Fruit fly (Drosophila melanogaster) whole organism, pupa: ENCODE results near the gene CG15343.

Experiments used
- CG10348 ChIP-seq: fragments of 200-800 bp; sonication (Bioruptor generic); IDR thresholded peaks from 2 replicates; pipeline ENCODE4 v1.3.6; 2022; ENCODE audit warnings: missing biosample characterization, missing genetic modification characterization
- CG12605 ChIP-seq: fragments of 200-800 bp; sonication (Bioruptor generic); IDR thresholded peaks from 2 replicates; pipeline ENCODE4 v1.3.6; 2022; ENCODE audit warnings: missing biosample characterization, missing genetic modification characterization
- CG13204 ChIP-seq: fragments of 200-800 bp; sonication (Bioruptor generic); optimal IDR thresholded peaks from 2 replicates; lab custom pipeline; 2018; ENCODE audit warnings: missing biosample characterization, mild to moderate bottlenecking, missing genetic modification characterization, moderate library complexity
- CG14655 ChIP-seq: fragments of 200-800 bp; sonication (Bioruptor generic); optimal IDR thresholded peaks from 3 replicates; lab custom pipeline; 2017; ENCODE audit warnings: mild to moderate bottlenecking, missing biosample characterization, missing genetic modification reagents, missing genetic modification characterization
- CG15710 ChIP-seq: fragments of 200-800 bp; sonication (Bioruptor generic); optimal IDR thresholded peaks from 2 replicates; lab custom pipeline; 2018; ENCODE audit warnings: missing biosample characterization, mild to moderate bottlenecking, missing genetic modification characterization, moderate library complexity
- CG17806 ChIP-seq: fragments of 200-800 bp; sonication (Bioruptor generic); optimal IDR thresholded peaks from 2 replicates; lab custom pipeline; 2018; ENCODE audit warnings: missing biosample characterization, mild to moderate bottlenecking, missing genetic modification characterization, moderate library complexity
- CG32121 ChIP-seq: fragments of 200-800 bp; sonication (Bioruptor generic); IDR thresholded peaks from 2 replicates; pipeline ENCODE4 v1.3.6; 2022; ENCODE audit warnings: missing biosample characterization, missing genetic modification characterization
- CG34367 ChIP-seq: fragments of 200-800 bp; sonication (Bioruptor generic); optimal IDR thresholded peaks from 2 replicates; lab custom pipeline; 2018; ENCODE audit warnings: missing biosample characterization, mild to moderate bottlenecking, missing genetic modification characterization
- CG4496 ChIP-seq: fragments of 200-800 bp; sonication (Bioruptor generic); IDR thresholded peaks from 3 replicates; pipeline ENCODE4 v1.3.6; 2022; ENCODE audit warnings: missing biosample characterization, missing genetic modification characterization
- CG8159 ChIP-seq: fragments of 200-800 bp; sonication (Bioruptor generic); optimal IDR thresholded peaks from 3 replicates; lab custom pipeline; 2018; ENCODE audit warnings: missing biosample characterization, mild to moderate bottlenecking, missing genetic modification characterization, moderate library complexity
- CG8301 ChIP-seq: fragments of 200-800 bp; sonication (Bioruptor generic); optimal IDR thresholded peaks from 2 replicates; lab custom pipeline; 2018; ENCODE audit warnings: missing biosample characterization, mild to moderate bottlenecking, missing genetic modification characterization
- CG9948 ChIP-seq: fragments of 200-800 bp; sonication (Bioruptor generic); optimal IDR thresholded peaks from 2 replicates; lab custom pipeline; 2018; ENCODE audit warnings: missing biosample characterization, mild to moderate bottlenecking, missing genetic modification characterization, moderate library complexity
- D1 ChIP-seq: fragments of 200-800 bp; sonication (Bioruptor generic); optimal IDR thresholded peaks from 2 replicates; lab custom pipeline; 2018; ENCODE audit warnings: missing biosample characterization, mild to moderate bottlenecking, missing genetic modification characterization, moderate library complexity
- EcR ChIP-seq: fragments of 200-800 bp; sonication (Bioruptor generic); optimal IDR thresholded peaks from 3 replicates; lab custom pipeline; 2019; ENCODE audit warnings: missing biosample characterization, missing genetic modification characterization, mild to moderate bottlenecking, moderate library complexity, missing genetic modification reagents
- Ets98B ChIP-seq: fragments of 200-800 bp; sonication (Bioruptor generic); IDR thresholded peaks from 2 replicates; pipeline ENCODE4 v1.3.6; 2022; ENCODE audit warnings: missing biosample characterization, missing genetic modification characterization
- Pif1A ChIP-seq: fragments of 200-800 bp; sonication (Bioruptor generic); optimal IDR thresholded peaks from 3 replicates; lab custom pipeline; 2016; ENCODE audit warnings: missing biosample characterization, missing genetic modification characterization
- Pif1B ChIP-seq: fragments of 200-800 bp; sonication (Bioruptor generic); optimal IDR thresholded peaks from 3 replicates; lab custom pipeline; 2016; ENCODE audit warnings: missing biosample characterization, missing genetic modification characterization
- Snoo ChIP-seq: fragments of 200-800 bp; sonication (Bioruptor generic); optimal IDR thresholded peaks from 3 replicates; lab custom pipeline; 2017; ENCODE audit warnings: missing biosample characterization, mild to moderate bottlenecking, missing genetic modification characterization, inconsistent platforms
- fd96Ca ChIP-seq: fragments of 200-800 bp; sonication (Bioruptor generic); IDR thresholded peaks from 3 replicates; pipeline ENCODE4 v1.3.6; 2022; ENCODE audit warnings: missing biosample characterization, missing genetic modification characterization
- gl ChIP-seq: fragments of 200-800 bp; sonication (Bioruptor generic); optimal IDR thresholded peaks from 2 replicates; lab custom pipeline; 2018; ENCODE audit warnings: missing biosample characterization, mild to moderate bottlenecking, missing genetic modification characterization
- rn ChIP-seq: fragments of 200-800 bp; sonication (Bioruptor generic); IDR thresholded peaks from 2 replicates; pipeline ENCODE4 v1.3.6; 2022; ENCODE audit warnings: missing biosample characterization, missing genetic modification characterization

The CG15343 gene

DNA sequence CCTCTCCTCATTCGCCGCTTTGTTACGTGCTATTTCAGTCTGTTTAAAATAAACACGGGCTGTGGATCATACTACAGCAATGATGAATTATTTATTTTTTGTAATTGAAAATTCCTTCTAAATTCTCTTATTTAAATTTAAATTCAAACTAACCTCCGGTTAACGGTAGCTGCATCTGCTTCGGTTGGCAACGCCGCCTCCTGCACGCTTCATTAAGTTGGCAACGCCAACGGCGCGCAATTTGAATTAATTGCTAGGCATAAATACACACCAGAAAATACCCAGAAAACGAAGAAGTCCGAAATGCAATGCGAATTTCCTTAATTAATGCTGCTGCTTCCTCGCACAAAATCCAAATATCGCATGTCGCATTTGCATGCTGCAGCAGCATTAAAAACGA, 8.3 kb downstream of the CG15343 start:
- TF ChIP-seq CG9948: no peak
- no peak for TF ChIP-seq CG17806
- TF ChIP-seq CG12605 (GFP tag; lab: Robert Waterston, UW): no peak
- no peak for TF ChIP-seq rn (GFP tag; lab: Robert Waterston, UW)
- TF ChIP-seq CG34367 (tag; lab: Kevin White, UChicago): no peak
- TF ChIP-seq CG14655 (GFP tag; lab: Kevin White, UChicago): no peak
- TF ChIP-seq D1 (tag; lab: Kevin White, UChicago): no peak
- TF ChIP-seq CG4496 (GFP tag; lab: Robert Waterston, UW): no peak
- TF ChIP-seq Pif1B (GFP tag; lab: Kevin White, UChicago): no peak
- no peak for TF ChIP-seq Ets98B
- no peak for TF ChIP-seq EcR (GFP tag; lab: Kevin White, UChicago)
- TF ChIP-seq CG10348: no peak
- TF ChIP-seq Pif1A (GFP tag; lab: Kevin White, UChicago): no peak
- TF ChIP-seq Snoo (tag; lab: Kevin White, UChicago): no peak
- no peak for TF ChIP-seq CG8301 (tag; lab: Kevin White, UChicago)
- no peak for TF ChIP-seq CG32121 (GFP tag; lab: Robert Waterston, UW)
- TF ChIP-seq CG15710: no peak
- no peak for TF ChIP-seq CG13204 (GFP tag; lab: Kevin White, UChicago)
- TF ChIP-seq fd96Ca (GFP tag; lab: Robert Waterston, UW): no peak

dm6 chrX:8263236-8263635, 10.4 kb downstream of the CG15343 start:
- TF ChIP-seq CG14655 (GFP tag; lab: Kevin White, UChicago) (no peak), EcR (GFP tag; lab: Kevin White, UChicago) (no peak), fd96Ca (GFP tag; lab: Robert Waterston, UW) (no peak)

- peak; percentile 46 for TF ChIP-seq CG8301 (tag; lab: Kevin White, UChicago)
- TF ChIP-seq gl (tag; lab: Kevin White, UChicago): no peak
- TF ChIP-seq CG13204 (GFP tag; lab: Kevin White, UChicago): no peak
- TF ChIP-seq rn (GFP tag; lab: Robert Waterston, UW): no peak
- no peak for TF ChIP-seq EcR (GFP tag; lab: Kevin White, UChicago)
- TF ChIP-seq Pif1A (GFP tag; lab: Kevin White, UChicago): peak; percentile 28
- TF ChIP-seq CG4496 (GFP tag; lab: Robert Waterston, UW): peak; percentile 67; the same call in 2 of the 3 replicates
- TF ChIP-seq CG34367 (tag; lab: Kevin White, UChicago): peak; percentile 5
- TF ChIP-seq CG9948: peak; percentile 39
- peak; percentile 44; the same call in 1 of the 2 replicates for TF ChIP-seq CG32121 (GFP tag; lab: Robert Waterston, UW)
- no peak for TF ChIP-seq Snoo (tag; lab: Kevin White, UChicago)
- peak; percentile 39 for TF ChIP-seq CG15710
- peak; percentile 38 for TF ChIP-seq CG8159 (tag; lab: Kevin White, UChicago)
- no peak for TF ChIP-seq CG10348
- peak; percentile 44 for TF ChIP-seq Ets98B
- TF ChIP-seq fd96Ca (GFP tag; lab: Robert Waterston, UW): peak; percentile 55; the same call in 1 of the 3 replicates
- 0 out of 2 replicates have a peak, but pooled peaks have one; percentile 23 for TF ChIP-seq CG12605 (GFP tag; lab: Robert Waterston, UW)
- TF ChIP-seq CG17806: peak; percentile 40
- no peak for TF ChIP-seq D1 (tag; lab: Kevin White, UChicago)
- TF ChIP-seq CG14655 (GFP tag; lab: Kevin White, UChicago): peak; percentile 56
- no peak for TF ChIP-seq Pif1B (GFP tag; lab: Kevin White, UChicago)
Observed at dm6 chrX:8259881-8260280, 13.7 kb downstream of the CG15343 start.

- TF ChIP-seq CG15710 (no peak), CG4496 (GFP tag; lab: Robert Waterston, UW) (no peak), Pif1B (GFP tag; lab: Kevin White, UChicago) (no peak), Ets98B (no peak), rn (GFP tag; lab: Robert Waterston, UW) (no peak), Snoo (tag; lab: Kevin White, UChicago) (no peak), gl (tag; lab: Kevin White, UChicago) (no peak), CG32121 (GFP tag; lab: Robert Waterston, UW) (no peak; the same call in 1 of the 2 replicates), CG9948 (no peak), CG12605 (GFP tag; lab: Robert Waterston, UW) (no peak), fd96Ca (GFP tag; lab: Robert Waterston, UW) (no peak), CG14655 (GFP tag; lab: Kevin White, UChicago) (no peak), Pif1A (GFP tag; lab: Kevin White, UChicago) (no peak), CG8301 (tag; lab: Kevin White, UChicago) (no peak)
- TF ChIP-seq, all 21 proteins: peak for 0
Observed at dm6 chrX:8258281-8258802, 15.3 kb downstream of the CG15343 start.

- peak; percentile 71 for TF ChIP-seq CG32121 (GFP tag; lab: Robert Waterston, UW)
- TF ChIP-seq CG13204 (GFP tag; lab: Kevin White, UChicago): no peak
- no peak for TF ChIP-seq CG9948
- TF ChIP-seq CG10348: 0 out of 2 replicates have a peak, but pooled peaks have one; percentile 26
- TF ChIP-seq fd96Ca (GFP tag; lab: Robert Waterston, UW): no peak
- no peak for TF ChIP-seq CG34367 (tag; lab: Kevin White, UChicago)
- TF ChIP-seq rn (GFP tag; lab: Robert Waterston, UW): 0 out of 2 replicates have a peak, but pooled peaks have one; percentile 35
- no peak for TF ChIP-seq gl (tag; lab: Kevin White, UChicago)
- peak; percentile 32 for TF ChIP-seq Pif1B (GFP tag; lab: Kevin White, UChicago)
- peak; percentile 12 for TF ChIP-seq CG8301 (tag; lab: Kevin White, UChicago)
- no peak for TF ChIP-seq D1 (tag; lab: Kevin White, UChicago)
- no peak for TF ChIP-seq EcR (GFP tag; lab: Kevin White, UChicago)
- TF ChIP-seq CG14655 (GFP tag; lab: Kevin White, UChicago): peak; percentile 33
- TF ChIP-seq Pif1A (GFP tag; lab: Kevin White, UChicago): peak; percentile 65
- no peak for TF ChIP-seq CG17806
- peak; percentile 17 for TF ChIP-seq CG8159 (tag; lab: Kevin White, UChicago)
- TF ChIP-seq CG15710: no peak
- TF ChIP-seq CG4496 (GFP tag; lab: Robert Waterston, UW): peak; percentile 81
- TF ChIP-seq CG12605 (GFP tag; lab: Robert Waterston, UW): peak; percentile 56; the same call in 1 of the 2 replicates
- peak; percentile 55 for TF ChIP-seq Snoo (tag; lab: Kevin White, UChicago)
- TF ChIP-seq Ets98B: peak; percentile 75
Observed at dm6 chrX:8254739-8255326, 18.8 kb downstream of the CG15343 start.
